Fruit fly (Drosophila melanogaster) whole organism, prepupa: Measurements from ENCODE around the gene CSN8.

Source experiments
- Blimp-1 ChIP-seq: fragments of 200-800 bp; sonication (Bioruptor generic); optimal IDR thresholded peaks from 3 replicates; lab custom pipeline; 2017; ENCODE audit warnings: missing biosample characterization, missing genetic modification characterization, mild to moderate bottlenecking, moderate library complexity, missing genetic modification reagents
- CG11762 ChIP-seq: fragments of 200-800 bp; sonication (Bioruptor generic); optimal IDR thresholded peaks from 3 replicates; lab custom pipeline; 2016; ENCODE audit warnings: missing biosample characterization, missing genetic modification characterization; ENCODE audit not compliant: insufficient read depth
- Lpt ChIP-seq: fragments of 200-800 bp; sonication (Bioruptor generic); optimal IDR thresholded peaks from 3 replicates; lab custom pipeline; 2016; ENCODE audit warnings: missing biosample characterization, missing genetic modification characterization
- Met ChIP-seq: fragments of 200-800 bp; sonication (Bioruptor generic); optimal IDR thresholded peaks from 3 replicates; lab custom pipeline; 2016; ENCODE audit warnings: missing biosample characterization, missing genetic modification characterization
- OdsH ChIP-seq: fragments of 200-800 bp; sonication (Bioruptor generic); optimal IDR thresholded peaks from 3 replicates; lab custom pipeline; 2016; ENCODE audit warnings: missing biosample characterization, missing genetic modification characterization
- lz ChIP-seq: fragments of 200-800 bp; sonication (Bioruptor generic); optimal IDR thresholded peaks from 3 replicates; lab custom pipeline; 2016; ENCODE audit warnings: missing biosample characterization, missing genetic modification characterization
- svp ChIP-seq: fragments of 200-800 bp; sonication (Bioruptor generic); peaks from one replicate; lab custom pipeline; 2016; ENCODE audit warnings: missing biosample characterization, missing genetic modification characterization

dm6 chr2L:8389231-8389630, 24.6 kb downstream of the CSN8 start, which contains the start of gene CG42819:
- no peak for TF ChIP-seq OdsH
- TF ChIP-seq lz (GFP tag; lab: Kevin White, UChicago): no peak
- no peak for TF ChIP-seq svp
- TF ChIP-seq Blimp-1 (GFP tag; lab: Kevin White, UChicago): no peak
- no peak for TF ChIP-seq Met (GFP tag; lab: Kevin White, UChicago)
- no peak for TF ChIP-seq Lpt (GFP tag; lab: Kevin White, UChicago)
- no peak for TF ChIP-seq CG11762 (GFP tag; lab: Kevin White, UChicago)
